Worm (Caenorhabditis elegans) whole organism, L1 larva: Measurements from ENCODE around the gene lin-25.
A peak's percentile ranks its signal among the peaks of the same experiment; 100 is the strongest.

Experiments used
- F16B12.6 ChIP-seq: fragments of 150-350 bp; optimal IDR thresholded peaks from 2 replicates; lab custom pipeline; 2014; ENCODE audit warnings: missing biosample characterization, missing genetic modification characterization
- fkh-10 ChIP-seq: sonication (generic microtip); optimal IDR thresholded peaks from 2 replicates; lab custom pipeline; 2017; ENCODE audit warnings: missing biosample characterization, missing genetic modification reagents, missing genetic modification characterization
- lin-14 ChIP-seq: fragments of 200-800 bp; sonication (Bioruptor generic); optimal IDR thresholded peaks from 2 replicates; lab custom pipeline; 2018; ENCODE audit warnings: mild to moderate bottlenecking, missing genetic modification characterization, moderate library complexity, missing compliant biosample characterization

DNA sequence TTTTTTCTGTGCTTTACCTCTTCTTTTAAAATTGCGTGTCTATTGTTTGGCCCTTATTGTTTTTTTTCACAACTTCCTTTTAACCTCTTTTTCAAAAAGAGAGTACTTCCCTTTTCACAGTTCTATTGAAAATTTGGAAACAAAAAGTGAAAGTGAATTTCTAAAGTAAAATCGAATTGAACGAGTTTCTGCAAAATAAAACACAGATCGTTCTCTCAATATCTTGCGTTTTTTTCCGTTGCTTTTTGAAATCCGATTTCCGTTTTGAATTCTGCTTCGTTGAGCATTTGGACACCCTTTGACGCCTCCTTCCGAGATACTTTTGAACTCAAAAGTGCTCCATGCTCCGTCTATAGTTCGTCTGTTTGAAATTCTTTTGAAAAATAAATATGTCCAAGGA lies 26.6 kb downstream of the lin-25 start:
- TF ChIP-seq F16B12.6 (tag; lab: Kevin White, UChicago) (no peak), lin-14 (GFP tag; lab: Kevin White, UChicago) (peak; percentile 26), fkh-10 (peak; percentile 91)
